Worm (Caenorhabditis elegans): Measurements from ENCODE around the gene K09H11.15.

Gene K09H11.15

DNA sequence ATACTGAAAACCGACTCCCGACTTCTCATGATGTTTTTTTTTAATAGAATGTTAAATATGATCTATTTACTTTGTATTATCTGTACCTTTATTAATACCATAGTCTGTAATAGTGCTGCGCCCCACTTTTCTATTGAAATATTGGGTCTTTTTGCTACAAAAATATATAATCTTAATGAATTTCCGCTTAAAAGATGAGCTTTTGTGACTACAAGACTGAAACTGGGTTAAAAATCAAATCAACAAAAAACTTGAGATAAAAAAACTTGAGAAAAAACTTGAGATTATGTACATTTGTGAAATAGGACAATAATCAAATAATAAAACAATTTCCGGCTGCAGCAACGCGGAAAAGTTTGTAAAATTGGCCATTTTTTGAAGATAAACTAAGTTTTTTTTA is at the start of gene K09H11.15:
Gene K09H11.15 (minus strand): TSS at position 101 of the 400 bp plus-strand sequence.
- TF ChIP-seq B0310.2 (tag; optimal IDR thresholded peaks at IDR 0.05) (no peak), tra-4 (tag; optimal IDR thresholded peaks at IDR 0.05) (no peak), hmg-4 (GFP tag; optimal IDR thresholded peaks at IDR 0.05) (no peak), ceh-13 (GFP tag; optimal IDR thresholded peaks at IDR 0.05) (no peak), ets-7 (tag; optimal IDR thresholded peaks at IDR 0.05) (no peak), flt-1 (GFP tag; IDR thresholded peaks at IDR 0.05) (no peak), ama-1 (optimal IDR thresholded peaks at IDR 0.05) (no peak), scrt-1 (GFP tag; IDR thresholded peaks at IDR 0.05) (no peak), tbx-11 (GFP tag; IDR thresholded peaks at IDR 0.05) (no peak), hnd-1 (tag; optimal IDR thresholded peaks at IDR 0.05) (no peak), pes-1 (GFP tag; IDR thresholded peaks at IDR 0.05) (no peak), aly-1 (tag; optimal IDR thresholded peaks at IDR 0.05) (no peak), tbx-37 (GFP tag; conservative IDR thresholded peaks at IDR 0.05) (no peak), ceh-36 (tag; optimal IDR thresholded peaks at IDR 0.05) (no peak), sea-1 (GFP tag; conservative IDR thresholded peaks at IDR 0.05) (no peak), F13C5.2 (tag; optimal IDR thresholded peaks at IDR 0.05) (no peak)

DNA sequence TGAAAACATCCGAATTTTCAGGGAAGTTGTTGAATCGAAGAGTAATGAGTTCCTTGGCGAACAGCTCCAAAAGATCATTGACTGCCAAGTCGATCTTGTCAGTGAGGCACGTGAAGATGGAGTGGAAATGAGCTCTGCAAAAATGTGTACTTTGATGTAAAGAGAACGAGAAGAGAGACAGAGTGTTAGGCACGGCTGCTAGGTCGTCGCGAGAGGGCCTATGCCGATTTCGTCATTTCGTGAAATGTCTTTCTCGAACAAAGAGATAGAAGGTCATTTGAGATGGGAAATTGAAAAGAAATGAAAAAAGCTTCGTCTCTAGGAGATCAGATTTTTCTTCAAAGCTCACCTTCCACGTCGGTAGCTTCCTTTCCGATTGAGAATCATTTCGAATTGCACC is 49.3 kb upstream of the K09H11.15 start:
- TF ChIP-seq ama-1 (optimal IDR thresholded peaks at IDR 0.05) (no peak), B0310.2 (tag; optimal IDR thresholded peaks at IDR 0.05) (no peak), tbx-11 (GFP tag; IDR thresholded peaks at IDR 0.05) (no peak), F13C5.2 (tag; optimal IDR thresholded peaks at IDR 0.05) (no peak), aly-1 (tag; optimal IDR thresholded peaks at IDR 0.05) (no peak), hmbx-1 (tag; optimal IDR thresholded peaks at IDR 0.05) (no peak), hmg-4 (GFP tag; optimal IDR thresholded peaks at IDR 0.05) (no peak), pes-1 (GFP tag; IDR thresholded peaks at IDR 0.05) (no peak), ceh-13 (GFP tag; optimal IDR thresholded peaks at IDR 0.05) (no peak), tbx-37 (GFP tag; conservative IDR thresholded peaks at IDR 0.05) (no peak), flt-1 (GFP tag; IDR thresholded peaks at IDR 0.05) (no peak), sea-1 (GFP tag; conservative IDR thresholded peaks at IDR 0.05) (no peak), tra-4 (tag; optimal IDR thresholded peaks at IDR 0.05) (no peak), ets-7 (tag; optimal IDR thresholded peaks at IDR 0.05) (no peak), hnd-1 (tag; optimal IDR thresholded peaks at IDR 0.05) (no peak)

DNA sequence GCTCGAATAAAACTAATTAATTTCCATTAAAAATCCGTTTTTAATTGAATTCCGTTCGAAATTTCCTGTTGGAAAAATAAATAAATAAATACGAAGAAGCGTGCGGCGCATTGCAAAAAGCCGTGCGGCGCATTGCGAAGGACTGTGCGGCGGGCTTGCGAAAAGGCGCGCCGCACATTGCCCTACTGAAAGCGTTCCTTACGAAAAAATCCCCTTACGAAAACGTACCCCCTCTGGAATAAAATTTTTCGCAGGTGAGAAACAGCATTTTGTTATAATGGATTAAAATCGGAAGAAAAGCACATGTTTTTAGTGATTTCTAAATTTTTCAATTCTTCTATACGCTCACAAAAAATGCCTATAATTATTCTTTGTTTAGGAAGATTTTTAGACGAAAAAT is 47.5 kb upstream of the K09H11.15 start:
- TF ChIP-seq pes-1 (GFP tag; IDR thresholded peaks at IDR 0.05): peak; percentile 73
- peak; percentile 61; the same call in 1 of the 2 replicates for TF ChIP-seq sea-1 (GFP tag; conservative IDR thresholded peaks at IDR 0.05)

DNA sequence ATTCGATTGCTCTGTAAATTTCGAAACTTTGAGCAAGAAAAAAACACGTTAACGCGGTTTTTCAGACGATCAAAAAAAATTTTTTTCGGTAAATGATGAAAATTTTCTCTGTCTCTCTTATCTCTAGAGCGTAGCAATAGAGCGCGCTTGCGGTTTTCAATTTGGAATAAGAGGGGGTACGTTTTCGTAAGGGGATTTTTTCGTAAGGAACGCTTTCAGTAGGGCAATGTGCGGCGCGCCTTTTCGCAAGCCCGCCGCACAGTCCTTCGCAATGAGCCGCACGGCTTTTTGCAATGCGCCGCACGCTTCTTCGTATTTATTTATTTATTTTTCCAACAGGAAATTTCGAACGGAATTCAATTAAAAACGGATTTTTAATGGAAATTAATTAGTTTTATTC is 46.3 kb upstream of the K09H11.15 start, which contains the start of gene F44E7.4:
Gene F44E7.4 (minus strand): TSS at position 13 of the 400 bp plus-strand sequence.
- TF ChIP-seq tbx-37 (GFP tag; conservative IDR thresholded peaks at IDR 0.05) (peak; percentile 73), scrt-1 (GFP tag; IDR thresholded peaks at IDR 0.05) (peak; percentile 82), pes-1 (GFP tag; IDR thresholded peaks at IDR 0.05) (peak; percentile 87), tbx-11 (GFP tag; IDR thresholded peaks at IDR 0.05) (peak; percentile 82), sea-1 (GFP tag; conservative IDR thresholded peaks at IDR 0.05) (peak; percentile 84), flt-1 (GFP tag; IDR thresholded peaks at IDR 0.05) (peak; percentile 77)

DNA sequence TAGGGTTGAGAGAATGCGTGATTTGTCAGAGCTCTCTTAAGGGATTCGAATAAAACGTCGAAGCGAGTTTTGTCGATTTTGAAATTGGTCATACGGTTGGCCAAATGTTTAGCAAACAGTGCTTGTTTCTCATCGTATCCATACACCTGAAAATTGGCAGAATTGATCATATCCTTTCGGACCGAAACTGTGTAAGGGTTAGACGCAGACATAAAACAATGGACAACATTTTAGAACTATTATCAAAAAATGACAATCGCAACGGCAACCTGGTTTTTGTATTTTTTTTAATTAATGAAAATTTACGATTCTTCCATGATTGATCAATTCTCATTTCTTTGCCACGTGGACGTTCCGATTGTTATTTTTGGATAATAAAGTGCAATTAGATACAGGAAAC is 43.5 kb upstream of the K09H11.15 start:
- no peak for TF ChIP-seq ceh-13 (GFP tag; optimal IDR thresholded peaks at IDR 0.05)
- no peak for TF ChIP-seq aly-1 (tag; optimal IDR thresholded peaks at IDR 0.05)
- no peak for TF ChIP-seq sea-1 (GFP tag; conservative IDR thresholded peaks at IDR 0.05)
- TF ChIP-seq hmg-4 (GFP tag; optimal IDR thresholded peaks at IDR 0.05): no peak
- TF ChIP-seq tbx-11 (GFP tag; IDR thresholded peaks at IDR 0.05): no peak
- TF ChIP-seq ama-1 (optimal IDR thresholded peaks at IDR 0.05): no peak
- TF ChIP-seq flt-1 (GFP tag; IDR thresholded peaks at IDR 0.05): no peak
- TF ChIP-seq scrt-1 (GFP tag; IDR thresholded peaks at IDR 0.05): no peak
- TF ChIP-seq ets-7 (tag; optimal IDR thresholded peaks at IDR 0.05): no peak
- no peak for TF ChIP-seq hnd-1 (tag; optimal IDR thresholded peaks at IDR 0.05)
- no peak for TF ChIP-seq tbx-37 (GFP tag; conservative IDR thresholded peaks at IDR 0.05)
- TF ChIP-seq pes-1 (GFP tag; IDR thresholded peaks at IDR 0.05): no peak
- TF ChIP-seq tra-4 (tag; optimal IDR thresholded peaks at IDR 0.05): no peak

DNA sequence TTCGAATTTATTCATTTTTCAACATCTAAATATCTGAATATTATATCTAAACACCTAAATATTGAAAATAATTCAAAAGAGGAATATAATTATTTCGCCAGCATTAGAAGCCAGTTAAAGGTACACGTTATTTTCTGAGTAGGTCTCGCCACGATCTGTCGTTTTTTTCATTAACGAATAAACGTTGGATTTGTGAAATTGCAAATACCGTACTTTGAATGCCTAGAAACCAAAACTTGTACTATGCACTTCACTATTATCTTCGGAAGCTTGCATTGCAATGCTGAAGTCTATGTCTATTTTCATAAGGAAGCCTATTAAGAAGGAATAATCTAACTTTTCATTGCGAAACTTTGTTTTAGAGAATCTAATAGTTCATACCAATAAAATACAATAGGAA is 41.8 kb upstream of the K09H11.15 start:
- TF ChIP-seq tbx-11 (GFP tag; IDR thresholded peaks at IDR 0.05): no peak
- no peak for TF ChIP-seq pes-1 (GFP tag; IDR thresholded peaks at IDR 0.05)
- no peak for TF ChIP-seq hmbx-1 (tag; optimal IDR thresholded peaks at IDR 0.05)
- TF ChIP-seq flt-1 (GFP tag; IDR thresholded peaks at IDR 0.05): no peak
- no peak for TF ChIP-seq ceh-36 (tag; optimal IDR thresholded peaks at IDR 0.05)
- no peak for TF ChIP-seq ets-7 (tag; optimal IDR thresholded peaks at IDR 0.05)
- TF ChIP-seq hmg-4 (GFP tag; optimal IDR thresholded peaks at IDR 0.05): no peak
- no peak for TF ChIP-seq aly-1 (tag; optimal IDR thresholded peaks at IDR 0.05)
- no peak for TF ChIP-seq hnd-1 (tag; optimal IDR thresholded peaks at IDR 0.05)
- TF ChIP-seq F13C5.2 (tag; optimal IDR thresholded peaks at IDR 0.05): no peak
- no peak for TF ChIP-seq tbx-37 (GFP tag; conservative IDR thresholded peaks at IDR 0.05)
- TF ChIP-seq ceh-13 (GFP tag; optimal IDR thresholded peaks at IDR 0.05): no peak
- TF ChIP-seq ama-1 (optimal IDR thresholded peaks at IDR 0.05): no peak
- TF ChIP-seq scrt-1 (GFP tag; IDR thresholded peaks at IDR 0.05): no peak
- TF ChIP-seq tra-4 (tag; optimal IDR thresholded peaks at IDR 0.05): no peak
- no peak for TF ChIP-seq sea-1 (GFP tag; conservative IDR thresholded peaks at IDR 0.05)

DNA sequence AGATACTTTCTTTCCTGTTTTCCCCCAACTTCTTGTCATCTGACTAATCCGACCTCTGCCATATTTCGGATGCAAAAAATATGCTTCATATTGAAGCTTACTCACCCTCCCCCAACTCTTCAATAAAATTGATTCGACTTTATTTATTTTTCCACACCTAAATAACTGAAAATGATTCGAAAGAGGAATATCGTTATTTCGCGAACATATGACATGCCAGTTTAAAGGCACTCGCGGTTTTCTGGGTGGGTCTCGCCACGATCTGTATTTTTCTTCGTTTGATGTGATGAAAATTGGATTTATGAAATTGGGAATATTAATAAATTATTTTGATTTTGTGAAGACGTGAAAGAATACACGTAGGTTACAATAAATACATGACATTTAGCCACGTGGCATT is 40.9 kb upstream of the K09H11.15 start, which contains the start of gene F44E7.3:
Gene F44E7.3 (plus strand): TSS at position 319 of the 400 bp plus-strand sequence.
- TF ChIP-seq sea-1 (GFP tag; conservative IDR thresholded peaks at IDR 0.05): no peak
- no peak for TF ChIP-seq hmg-4 (GFP tag; optimal IDR thresholded peaks at IDR 0.05)
- TF ChIP-seq hnd-1 (tag; optimal IDR thresholded peaks at IDR 0.05): no peak
- no peak for TF ChIP-seq B0310.2 (tag; optimal IDR thresholded peaks at IDR 0.05)
- TF ChIP-seq hmbx-1 (tag; optimal IDR thresholded peaks at IDR 0.05): no peak
- no peak for TF ChIP-seq scrt-1 (GFP tag; IDR thresholded peaks at IDR 0.05)
- no peak for TF ChIP-seq tra-4 (tag; optimal IDR thresholded peaks at IDR 0.05)
- no peak for TF ChIP-seq ama-1 (optimal IDR thresholded peaks at IDR 0.05)
- TF ChIP-seq F13C5.2 (tag; optimal IDR thresholded peaks at IDR 0.05): no peak
- TF ChIP-seq flt-1 (GFP tag; IDR thresholded peaks at IDR 0.05): no peak
- no peak for TF ChIP-seq pes-1 (GFP tag; IDR thresholded peaks at IDR 0.05)
- no peak for TF ChIP-seq aly-1 (tag; optimal IDR thresholded peaks at IDR 0.05)
- no peak for TF ChIP-seq tbx-37 (GFP tag; conservative IDR thresholded peaks at IDR 0.05)
- no peak for TF ChIP-seq tbx-11 (GFP tag; IDR thresholded peaks at IDR 0.05)
- no peak for TF ChIP-seq ceh-36 (tag; optimal IDR thresholded peaks at IDR 0.05)
